Worm (Caenorhabditis elegans): Measurements from ENCODE around the gene ttr-25.
A peak's percentile ranks its signal among the peaks of the same experiment; 100 is the strongest.

The ttr-25 gene

DNA sequence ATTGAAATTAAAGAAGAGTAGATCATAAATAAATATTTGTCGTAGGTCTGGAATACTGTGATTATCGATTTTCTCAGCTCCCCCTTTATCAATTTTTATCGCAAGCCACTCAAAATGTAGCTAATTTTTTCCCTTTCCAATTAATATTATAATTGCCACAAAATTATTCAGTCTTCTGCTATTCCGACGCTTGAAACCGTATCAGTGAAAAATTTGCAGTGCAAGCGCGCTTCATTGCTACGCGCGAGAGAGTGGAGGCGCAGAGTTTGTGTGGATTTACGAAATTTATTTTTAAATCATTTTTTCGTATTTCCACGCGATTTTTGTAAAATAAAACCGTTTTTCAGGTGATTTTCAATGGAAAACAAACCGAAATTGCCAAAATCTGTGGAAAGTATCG is 22.9 kb upstream of the ttr-25 start, which contains the start of gene ints-5 (continued):
- TF ChIP-seq nhr-71 (tag; optimal IDR thresholded peaks at IDR 0.05) (peak; percentile 81), swsn-7 (tag; optimal IDR thresholded peaks at IDR 0.05) (peak; percentile 62), aly-2 (tag; optimal IDR thresholded peaks at IDR 0.05) (no peak), nhr-28 (tag; optimal IDR thresholded peaks at IDR 0.05) (no peak), tbx-2 (tag; optimal IDR thresholded peaks at IDR 0.05) (peak; percentile 55), lin-39 (tag; optimal IDR thresholded peaks at IDR 0.05) (no peak), hlh-4 (tag; optimal IDR thresholded peaks at IDR 0.05) (no peak), sup-37 (GFP tag; optimal IDR thresholded peaks at IDR 0.05) (no peak), lir-3 (tag; optimal IDR thresholded peaks at IDR 0.05; ENCODE audit: poor library complexity) (no peak), nhr-85 (tag) (peak; percentile 66), ceh-82 (tag; optimal IDR thresholded peaks at IDR 0.05) (peak; percentile 35 to 56 (median 38)), efl-1 (optimal IDR thresholded peaks at IDR 0.05) (peak; percentile 75), efl-1 (GFP tag; optimal IDR thresholded peaks at IDR 0.05 in 1 of 2) (peak; percentile 64 to 96), alr-1 (tag; optimal IDR thresholded peaks at IDR 0.05; ENCODE audit: borderline replicate concordance) (no peak), unc-130 (tag; optimal IDR thresholded peaks at IDR 0.05) (peak; percentile 50), ces-1 (GFP tag; optimal IDR thresholded peaks at IDR 0.05) (no peak), ceh-8 (GFP tag; optimal IDR thresholded peaks at IDR 0.05) (no peak), nhr-76 (tag; optimal IDR thresholded peaks at IDR 0.05) (no peak), mep-1 (tag; optimal IDR thresholded peaks at IDR 0.05) (peak; percentile 57), dpl-1 (GFP tag; optimal IDR thresholded peaks at IDR 0.05) (peak; percentile 59 to 68 (median 66)), zag-1 (tag; optimal IDR thresholded peaks at IDR 0.05) (no peak), lin-14 (GFP tag; optimal IDR thresholded peaks at IDR 0.05) (peak; percentile 74), vab-15 (tag; optimal IDR thresholded peaks at IDR 0.05) (peak; percentile 62), ets-5 (GFP tag; IDR thresholded peaks at IDR 0.05) (no peak), Y116A8C.19 (tag; optimal IDR thresholded peaks at IDR 0.05; ENCODE audit: borderline replicate concordance) (no peak), efl-3 (GFP tag; optimal IDR thresholded peaks at IDR 0.05) (no peak), nhr-12 (tag; optimal IDR thresholded peaks at IDR 0.05) (no peak), nhr-19 (GFP tag; conservative IDR thresholded peaks at IDR 0.05) (peak; percentile 82), mef-2 (tag; optimal IDR thresholded peaks at IDR 0.05) (no peak), lsy-2 (tag; optimal IDR thresholded peaks at IDR 0.05) (peak; percentile 62 to 78), tlp-1 (tag; optimal IDR thresholded peaks at IDR 0.05) (no peak), aha-1 (tag; optimal IDR thresholded peaks at IDR 0.05) (no peak), unc-30 (tag; optimal IDR thresholded peaks at IDR 0.05) (no peak), elt-3 (tag; optimal IDR thresholded peaks at IDR 0.05) (peak in 1 of 6 experiments; percentile 52), nhr-11 (tag; optimal IDR thresholded peaks at IDR 0.05) (no peak), pag-3 (tag; optimal IDR thresholded peaks at IDR 0.05; ENCODE audit: borderline replicate concordance, insufficient read depth) (no peak), nhr-20 (tag; optimal IDR thresholded peaks at IDR 0.05) (peak; percentile 73), snpc-4 (tag; optimal IDR thresholded peaks at IDR 0.05) (no peak), nhr-84 (tag; optimal IDR thresholded peaks at IDR 0.05) (no peak), lin-13 (GFP tag; optimal IDR thresholded peaks at IDR 0.05) (peak; percentile 46), sptf-1 (tag; optimal IDR thresholded peaks at IDR 0.05) (no peak), hlh-17 (GFP tag; optimal IDR thresholded peaks at IDR 0.05; ENCODE audit: borderline replicate concordance) (no peak), xbp-1 (tag; optimal IDR thresholded peaks at IDR 0.05) (peak; percentile 65), nhr-237 (tag; optimal IDR thresholded peaks at IDR 0.05) (no peak), ceh-88 (GFP tag; IDR thresholded peaks at IDR 0.05) (no peak), rnt-1 (tag; optimal IDR thresholded peaks at IDR 0.05) (peak; percentile 75), pax-3 (tag; optimal IDR thresholded peaks at IDR 0.05) (no peak), ztf-11 (tag; optimal IDR thresholded peaks at IDR 0.05) (no peak)

Measured in whole organism, L1 larva.